Worm (Caenorhabditis elegans): ENCODE results near the gene DH11.5.

The DH11.5 gene

DNA sequence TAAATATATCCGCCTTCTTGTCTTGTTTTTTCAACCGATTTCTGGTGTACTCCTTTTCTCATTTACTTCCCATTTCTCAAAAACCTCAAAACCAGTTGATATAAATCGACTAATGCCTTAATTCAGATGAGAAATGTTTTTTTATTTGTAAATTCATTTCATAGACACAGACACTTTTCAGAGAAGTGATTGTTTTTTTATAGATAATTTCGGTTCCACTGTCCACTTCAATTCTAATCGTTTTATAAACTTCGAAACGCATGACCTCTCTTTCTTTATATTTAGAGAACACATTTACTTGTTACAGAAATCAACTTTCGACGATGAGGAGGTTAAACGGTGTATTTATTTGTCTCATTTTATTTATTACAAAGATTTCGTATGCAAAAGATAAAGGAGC, 35.6 kb upstream of the DH11.5 start, which contains the start of gene ZK669.3:
ZK669.3 (plus strand) TSS at position 301 of the 400 bp plus-strand sequence.
- TF ChIP-seq alr-1 (tag; optimal IDR thresholded peaks at IDR 0.05) (no peak), nhr-129 (tag; optimal IDR thresholded peaks at IDR 0.05) (no peak), lin-11 (tag; optimal IDR thresholded peaks at IDR 0.05) (no peak), dmd-4 (tag; optimal IDR thresholded peaks at IDR 0.05) (no peak), nhr-11 (tag; optimal IDR thresholded peaks at IDR 0.05) (no peak), sma-3 (GFP tag; optimal IDR thresholded peaks at IDR 0.05) (no peak), nhr-77 (tag; optimal IDR thresholded peaks at IDR 0.05) (no peak)

DNA sequence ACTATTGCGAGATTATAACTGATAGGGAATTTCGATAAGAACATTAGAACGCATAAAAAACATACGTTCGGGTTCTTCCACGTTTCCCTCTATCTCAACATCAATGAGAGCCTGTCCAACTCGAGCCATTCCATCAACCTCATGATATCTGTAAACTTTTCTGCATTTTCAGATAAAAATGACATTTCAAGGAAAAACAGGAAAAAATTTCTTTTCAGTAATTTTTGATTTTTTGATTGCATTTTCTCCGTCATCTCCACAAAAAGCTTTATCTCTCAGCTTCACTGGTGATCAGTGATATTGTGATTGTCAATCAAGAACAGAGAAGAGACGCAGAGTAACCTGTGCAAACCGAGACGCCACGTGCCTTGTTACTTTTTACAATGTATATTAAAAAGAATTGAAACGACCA, 32.1 kb upstream of the DH11.5 start:
- TF ChIP-seq lsy-2 (tag; optimal IDR thresholded peaks at IDR 0.05) (peak in 1 of 2 experiments; percentile 32), blmp-1 (tag; optimal IDR thresholded peaks at IDR 0.05; ENCODE audit: insufficient read depth) (no peak), nhr-23 (tag; optimal IDR thresholded peaks at IDR 0.05) (no peak), aly-2 (tag; optimal IDR thresholded peaks at IDR 0.05) (no peak), fos-1 (tag; optimal IDR thresholded peaks at IDR 0.05) (peak; percentile 4), sma-9 (GFP tag; optimal IDR thresholded peaks at IDR 0.05) (peak; percentile 40), sma-9 (tag; optimal IDR thresholded peaks at IDR 0.05) (no peak), mdl-1 (tag; optimal IDR thresholded peaks at IDR 0.05) (peak; percentile 27 to 44), F13H6.1 (tag; optimal IDR thresholded peaks at IDR 0.05) (no peak), elt-3 (tag; optimal IDR thresholded peaks at IDR 0.05) (no peak)

DNA sequence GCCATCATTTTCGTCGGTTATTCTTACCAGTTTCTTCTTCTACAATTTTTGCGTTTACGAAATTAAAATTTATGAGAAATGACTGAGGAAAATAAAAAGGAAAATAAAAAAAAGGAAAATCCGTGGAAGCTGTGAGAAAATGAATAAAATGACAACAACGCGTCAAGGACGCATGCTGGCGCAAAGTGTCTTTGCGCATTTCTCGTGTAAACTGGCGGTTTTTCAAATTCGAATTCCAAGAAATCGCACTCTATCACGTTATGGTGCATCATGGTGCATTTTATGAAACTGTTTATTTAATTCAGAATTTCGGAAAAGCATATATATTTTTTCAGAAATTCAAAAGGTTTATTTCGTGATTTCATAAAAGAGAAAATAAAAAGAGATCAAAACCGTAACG, 31.2 kb upstream of the DH11.5 start, which contains the start of gene dbt-1:
dbt-1 (minus strand) TSS at position 39 of the 400 bp plus-strand sequence.
- TF ChIP-seq fos-1 (tag; optimal IDR thresholded peaks at IDR 0.05) (peak; percentile 23), mdl-1 (tag; optimal IDR thresholded peaks at IDR 0.05) (peak; percentile 3 to 35), nhr-25 (tag; optimal IDR thresholded peaks at IDR 0.05) (peak; percentile 81), nhr-6 (tag; optimal IDR thresholded peaks at IDR 0.05) (peak; percentile 71), Y55F3AM.14 (GFP tag; optimal IDR thresholded peaks at IDR 0.05) (no peak), alr-1 (tag; optimal IDR thresholded peaks at IDR 0.05) (no peak), nhr-129 (tag; optimal IDR thresholded peaks at IDR 0.05) (peak; percentile 84), F13H6.1 (tag; optimal IDR thresholded peaks at IDR 0.05) (peak; percentile 76), blmp-1 (tag; optimal IDR thresholded peaks at IDR 0.05; ENCODE audit: insufficient read depth) (peak; percentile 51), egl-27 (tag; optimal IDR thresholded peaks at IDR 0.05) (peak; percentile 80), nhr-23 (tag; optimal IDR thresholded peaks at IDR 0.05) (no peak), nhr-77 (tag; optimal IDR thresholded peaks at IDR 0.05) (no peak), nhr-237 (tag; optimal IDR thresholded peaks at IDR 0.05) (peak; percentile 73), dmd-4 (tag; optimal IDR thresholded peaks at IDR 0.05) (peak; percentile 26), lin-13 (GFP tag; optimal IDR thresholded peaks at IDR 0.05) (peak; percentile 64), lsy-2 (tag; optimal IDR thresholded peaks at IDR 0.05) (peak; percentile 87 to 94), elt-1 (tag; optimal IDR thresholded peaks at IDR 0.05) (no peak), nhr-10 (tag; optimal IDR thresholded peaks at IDR 0.05) (peak; percentile 29), mbf-1 (tag; optimal IDR thresholded peaks at IDR 0.05) (no peak), aly-2 (tag; optimal IDR thresholded peaks at IDR 0.05) (no peak), lin-11 (tag; optimal IDR thresholded peaks at IDR 0.05) (peak; percentile 76), elt-3 (tag; optimal IDR thresholded peaks at IDR 0.05) (no peak), crh-2 (tag; optimal IDR thresholded peaks at IDR 0.05) (peak; percentile 87), unc-39 (tag; optimal IDR thresholded peaks at IDR 0.05) (no peak), unc-62 (GFP tag; optimal IDR thresholded peaks at IDR 0.05) (no peak), skn-1 (tag; optimal IDR thresholded peaks at IDR 0.05) (no peak), R02D3.7 (tag; optimal IDR thresholded peaks at IDR 0.05) (peak; percentile 46), sma-9 (GFP tag; optimal IDR thresholded peaks at IDR 0.05) (peak; percentile 91), sma-9 (tag; optimal IDR thresholded peaks at IDR 0.05) (no peak), ceh-16 (tag; optimal IDR thresholded peaks at IDR 0.05) (no peak), snpc-4 (tag; optimal IDR thresholded peaks at IDR 0.05) (peak; percentile 21), sem-4 (tag; optimal IDR thresholded peaks at IDR 0.05) (no peak), ama-1 (optimal IDR thresholded peaks at IDR 0.05) (peak; percentile 82), ZK546.5 (tag; optimal IDR thresholded peaks at IDR 0.05) (no peak), unc-55 (GFP tag; optimal IDR thresholded peaks at IDR 0.05) (peak; percentile 84), ztf-4 (tag; optimal IDR thresholded peaks at IDR 0.05) (peak; percentile 64), gmeb-1 (tag; optimal IDR thresholded peaks at IDR 0.05) (peak; percentile 99), zag-1 (tag; optimal IDR thresholded peaks at IDR 0.05) (no peak), nhr-21 (tag; optimal IDR thresholded peaks at IDR 0.05) (peak; percentile 88), nhr-12 (tag; optimal IDR thresholded peaks at IDR 0.05) (no peak), lin-39 (tag; optimal IDR thresholded peaks at IDR 0.05) (no peak), nhr-11 (tag; optimal IDR thresholded peaks at IDR 0.05) (no peak), ceh-82 (tag; optimal IDR thresholded peaks at IDR 0.05) (peak; percentile 12), sma-3 (GFP tag; optimal IDR thresholded peaks at IDR 0.05) (peak; percentile 73), C34F6.9 (tag; optimal IDR thresholded peaks at IDR 0.05) (peak; percentile 86), ztf-1 (GFP tag; conservative IDR thresholded peaks at IDR 0.05) (no peak), mab-5 (tag; optimal IDR thresholded peaks at IDR 0.05) (peak; percentile 79), peb-1 (tag; optimal IDR thresholded peaks at IDR 0.05) (no peak)

All from whole organism, L2 larva.